Fruit fly (Drosophila melanogaster) whole organism, embryonic: ENCODE measurements around the gene UQCR-C2.

Experiments used
- Atf-2 ChIP-seq: fragments of 200-800 bp; sonication (Bioruptor generic); optimal IDR thresholded peaks from 2 replicates; lab custom pipeline; 2016; ENCODE audit warnings: missing biosample characterization, missing genetic modification characterization
- Atf6 ChIP-seq: fragments of 200-800 bp; sonication (Bioruptor generic); IDR thresholded peaks from 2 replicates; pipeline ENCODE4 v1.3.6; 2022; ENCODE audit warnings: missing biosample characterization, missing genetic modification characterization
- Blimp-1 ChIP-seq: fragments of 200-800 bp; sonication (Bioruptor generic); optimal IDR thresholded peaks from 3 replicates; lab custom pipeline; 2018; ENCODE audit warnings: missing biosample characterization, missing genetic modification characterization, mild to moderate bottlenecking, moderate library complexity, missing genetic modification reagents
- CG10209 ChIP-seq: fragments of 200-800 bp; sonication (Bioruptor generic); optimal IDR thresholded peaks from 3 replicates; lab custom pipeline; 2017; ENCODE audit warnings: missing biosample characterization, mild to moderate bottlenecking, missing genetic modification characterization, missing genetic modification reagents
- CG11695 ChIP-seq: fragments of 200-800 bp; sonication (Bioruptor generic); IDR thresholded peaks from 3 replicates; pipeline ENCODE4 v1.3.6; 2022; ENCODE audit warnings: missing biosample characterization, missing genetic modification characterization
- CG12104 ChIP-seq: fragments of 200-800 bp; sonication (Bioruptor generic); optimal IDR thresholded peaks from 3 replicates; lab custom pipeline; 2016; ENCODE audit warnings: missing biosample characterization, missing genetic modification characterization
- CG12659 ChIP-seq: fragments of 200-800 bp; sonication (Bioruptor generic); optimal IDR thresholded peaks from 3 replicates; lab custom pipeline; 2017; ENCODE audit warnings: mild to moderate bottlenecking, missing biosample characterization, missing genetic modification reagents, missing genetic modification characterization
- CG15696 ChIP-seq: fragments of 200-800 bp; sonication (Bioruptor generic); optimal IDR thresholded peaks from 2 replicates; lab custom pipeline; 2019; ENCODE audit warnings: missing biosample characterization, mild to moderate bottlenecking, missing genetic modification characterization, moderate library complexity
- CG16813 ChIP-seq: fragments of 200-800 bp; sonication (Bioruptor generic); IDR thresholded peaks from 3 replicates; pipeline ENCODE4 v1.3.6; 2022; ENCODE audit warnings: missing biosample characterization, missing genetic modification characterization; ENCODE audit not compliant: partially characterized antibody
- CG17359 ChIP-seq: fragments of 200-800 bp; sonication (Bioruptor generic); optimal IDR thresholded peaks from 3 replicates; lab custom pipeline; 2018; ENCODE audit warnings: missing biosample characterization, mild to moderate bottlenecking, missing genetic modification characterization, moderate library complexity
- CG17829 ChIP-seq: fragments of 200-800 bp; optimal IDR thresholded peaks from 2 replicates; lab custom pipeline; 2019; ENCODE audit warnings: missing biosample characterization, mild to moderate bottlenecking, missing genetic modification characterization, moderate library complexity
- CG18262 ChIP-seq: fragments of 200-800 bp; optimal IDR thresholded peaks from 3 replicates; lab custom pipeline; 2019; ENCODE audit warnings: missing biosample characterization, mild to moderate bottlenecking, missing genetic modification characterization, moderate library complexity
- CG18764 ChIP-seq: fragments of 200-800 bp; sonication (Bioruptor generic); optimal IDR thresholded peaks from 3 replicates; lab custom pipeline; 2016; ENCODE audit warnings: missing biosample characterization, missing genetic modification characterization
- CG2678 ChIP-seq: fragments of 200-800 bp; sonication (Bioruptor generic); optimal IDR thresholded peaks from 3 replicates; lab custom pipeline; 2019; ENCODE audit warnings: missing biosample characterization, mild to moderate bottlenecking, missing genetic modification characterization, moderate library complexity
- CG30020 ChIP-seq: fragments of 200-800 bp; optimal IDR thresholded peaks from 2 replicates; lab custom pipeline; 2019; ENCODE audit warnings: missing biosample characterization, mild to moderate bottlenecking, missing genetic modification characterization, moderate library complexity
- CG30403 ChIP-seq: fragments of 200-800 bp; sonication (Bioruptor generic); optimal IDR thresholded peaks from 3 replicates; lab custom pipeline; 2016; ENCODE audit warnings: missing biosample characterization, missing genetic modification characterization
- CG3407 ChIP-seq: fragments of 200-800 bp; sonication (Bioruptor generic); optimal IDR thresholded peaks from 2 replicates; lab custom pipeline; 2018; ENCODE audit warnings: missing biosample characterization, mild to moderate bottlenecking, missing genetic modification characterization
- CG4707 ChIP-seq: fragments of 200-800 bp; sonication (Bioruptor generic); optimal IDR thresholded peaks from 2 replicates; lab custom pipeline; 2018; ENCODE audit warnings: missing biosample characterization, mild to moderate bottlenecking, missing genetic modification characterization, moderate library complexity
- CG7839 ChIP-seq: fragments of 200-800 bp; sonication (Bioruptor generic); optimal IDR thresholded peaks from 3 replicates; lab custom pipeline; 2018; ENCODE audit warnings: missing biosample characterization, mild to moderate bottlenecking, missing genetic modification characterization, moderate library complexity
- CG8924 ChIP-seq: fragments of 200-800 bp; optimal IDR thresholded peaks from 3 replicates; lab custom pipeline; 2019; ENCODE audit warnings: missing biosample characterization, mild to moderate bottlenecking, missing genetic modification characterization, moderate library complexity
- CHES-1-like ChIP-seq: fragments of 200-800 bp; sonication (Bioruptor generic); optimal IDR thresholded peaks from 2 replicates; lab custom pipeline; 2016; ENCODE audit warnings: missing biosample characterization, missing genetic modification characterization
- CTCF ChIP-seq: fragments of 200-800 bp; sonication (Bioruptor generic); optimal IDR thresholded peaks from 2 replicates; lab custom pipeline; 2017; ENCODE audit warnings: missing biosample characterization, mild to moderate bottlenecking, missing genetic modification characterization, moderate library complexity
- CrebB ChIP-seq: fragments of 200-800 bp; sonication (Bioruptor generic); optimal IDR thresholded peaks from 3 replicates; lab custom pipeline; 2018; ENCODE audit warnings: missing biosample characterization, mild to moderate bottlenecking, missing genetic modification characterization
- D ChIP-seq, 2 experiments: fragments of 200-800 bp in 1 of 2; fragments of >200 bp in 1 of 2; sonication (Bioruptor generic) in 1 of 2; optimal IDR thresholded peaks; 2 replicates in 1 of 2; 3 replicates in 1 of 2; lab custom pipeline; 2017; ENCODE audit warnings: mild to moderate bottlenecking in 1 of 2, missing biosample characterization in 1 of 2, missing genetic modification characterization in 1 of 2, missing genetic modification reagents in 1 of 2
- Drgx ChIP-seq: fragments of 200-800 bp; sonication (Bioruptor generic); IDR thresholded peaks from 2 replicates; pipeline ENCODE4 v1.3.6; 2022; ENCODE audit warnings: missing biosample characterization, missing genetic modification characterization
- Fer3 ChIP-seq: fragments of 200-800 bp; sonication (Bioruptor generic); optimal IDR thresholded peaks from 2 replicates; lab custom pipeline; 2018; ENCODE audit warnings: missing biosample characterization, mild to moderate bottlenecking, missing genetic modification characterization, moderate library complexity
- HLH3B ChIP-seq: fragments of 200-800 bp; sonication (Bioruptor generic); IDR thresholded peaks from 2 replicates; pipeline ENCODE4 v1.3.6; 2022; ENCODE audit warnings: missing biosample characterization, missing genetic modification characterization
- Med ChIP-seq: fragments of 200-800 bp; sonication (Bioruptor generic); peaks from one replicate; lab custom pipeline; 2016; ENCODE audit warnings: missing biosample characterization, missing genetic modification characterization, mild to moderate bottlenecking, inconsistent platforms, moderate library complexity
- Myb ChIP-seq: fragments of 200-800 bp; sonication (Bioruptor generic); optimal IDR thresholded peaks from 2 replicates; lab custom pipeline; 2016; ENCODE audit warnings: missing biosample characterization, missing genetic modification characterization
- NFAT ChIP-seq: fragments of 200-800 bp; sonication (Bioruptor generic); IDR thresholded peaks from 2 replicates; pipeline ENCODE4 v1.3.6; 2022; ENCODE audit warnings: missing biosample characterization, missing genetic modification characterization
- Nf-YC ChIP-seq: fragments of 200-800 bp; optimal IDR thresholded peaks from 3 replicates; lab custom pipeline; 2019; ENCODE audit warnings: missing biosample characterization, mild to moderate bottlenecking, missing genetic modification characterization, moderate library complexity
- Pdp1 ChIP-seq, 2 experiments: fragments of 200-800 bp; sonication (Bioruptor generic); optimal IDR thresholded peaks; 3 replicates each; lab custom pipeline; 2016; ENCODE audit warnings: missing biosample characterization in 2 of 2, missing genetic modification characterization in 2 of 2, mild to moderate bottlenecking in 1 of 2, moderate library complexity in 1 of 2
- Poxn ChIP-seq: fragments of 200-800 bp; sonication (Bioruptor generic); IDR thresholded peaks from 2 replicates; pipeline ENCODE4 v1.3.6; 2022; ENCODE audit warnings: missing biosample characterization, missing genetic modification characterization
- Side ChIP-seq: fragments of 200-800 bp; sonication (Bioruptor generic); optimal IDR thresholded peaks from 2 replicates; lab custom pipeline; 2016; ENCODE audit warnings: missing biosample characterization, missing genetic modification characterization
- Sry-δ ChIP-seq: fragments of 200-800 bp; sonication (Bioruptor generic); optimal IDR thresholded peaks from 2 replicates; lab custom pipeline; 2016; ENCODE audit warnings: missing biosample characterization, missing genetic modification characterization
- YL-1 ChIP-seq: fragments of 200-800 bp; sonication (Bioruptor generic); optimal IDR thresholded peaks from 3 replicates; lab custom pipeline; 2017; ENCODE audit warnings: missing biosample characterization, mild to moderate bottlenecking, missing genetic modification characterization
- croc ChIP-seq: fragments of 200-800 bp; sonication (Bioruptor generic); conservative IDR thresholded peaks from 3 replicates; pipeline ENCODE4 v1.3.6; 2022; ENCODE audit warnings: missing biosample characterization, missing genetic modification characterization
- crol ChIP-seq: fragments of 200-800 bp; sonication (Bioruptor generic); IDR thresholded peaks from 2 replicates; pipeline ENCODE4 v1.3.6; 2022; ENCODE audit warnings: missing biosample characterization, missing genetic modification characterization
- dysf ChIP-seq: fragments of 200-800 bp; sonication (Bioruptor generic); IDR thresholded peaks from 3 replicates; pipeline ENCODE4 v1.3.6; 2022; ENCODE audit warnings: missing biosample characterization, missing genetic modification characterization
- exex ChIP-seq: fragments of 200-800 bp; sonication (Bioruptor generic); optimal IDR thresholded peaks from 4 replicates; lab custom pipeline; 2018; ENCODE audit warnings: missing biosample characterization, mild to moderate bottlenecking, missing genetic modification characterization, moderate library complexity
- ftz-f1 ChIP-seq: fragments of 200-800 bp; sonication (Bioruptor generic); optimal IDR thresholded peaks from 2 replicates; lab custom pipeline; 2016; ENCODE audit warnings: missing biosample characterization, missing genetic modification characterization
- gce ChIP-seq: fragments of 200-800 bp; sonication (Bioruptor generic); IDR thresholded peaks from 3 replicates; pipeline ENCODE4 v1.3.6; 2022; ENCODE audit warnings: missing biosample characterization, missing genetic modification characterization
- gfzf ChIP-seq: fragments of 200-800 bp; sonication (Bioruptor generic); optimal IDR thresholded peaks from 2 replicates; lab custom pipeline; 2016; ENCODE audit warnings: missing biosample characterization, mild to moderate bottlenecking, missing genetic modification characterization, moderate library complexity
- grau ChIP-seq: fragments of 200-800 bp; optimal IDR thresholded peaks from 3 replicates; lab custom pipeline; 2019; ENCODE audit warnings: missing biosample characterization, mild to moderate bottlenecking, missing genetic modification characterization, moderate library complexity
- pfk ChIP-seq: fragments of 200-800 bp; sonication (Bioruptor generic); optimal IDR thresholded peaks from 2 replicates; lab custom pipeline; 2018; ENCODE audit warnings: missing biosample characterization, mild to moderate bottlenecking, missing genetic modification characterization, moderate library complexity
- pros ChIP-seq: fragments of 200-800 bp; sonication (Bioruptor generic); optimal IDR thresholded peaks from 3 replicates; lab custom pipeline; 2019; ENCODE audit warnings: missing biosample characterization, mild to moderate bottlenecking, missing genetic modification characterization, moderate library complexity
- rib ChIP-seq: fragments of 200-800 bp; sonication (Bioruptor generic); IDR thresholded peaks from 2 replicates; pipeline ENCODE4 v1.3.6; 2022; ENCODE audit warnings: missing biosample characterization, missing genetic modification characterization
- sens ChIP-seq: fragments of 200-800 bp; sonication (Bioruptor generic); peaks from one replicate; lab custom pipeline; 2016; ENCODE audit warnings: missing biosample characterization, missing genetic modification characterization
- ssp ChIP-seq: fragments of 200-800 bp; sonication (Bioruptor generic); IDR thresholded peaks from 2 replicates; pipeline ENCODE4 v1.3.6; 2022; ENCODE audit warnings: missing biosample characterization, missing genetic modification characterization
- unc-4 ChIP-seq: fragments of 200-800 bp; sonication (Bioruptor generic); IDR thresholded peaks from 2 replicates; pipeline ENCODE4 v1.3.6; 2022; ENCODE audit warnings: missing biosample characterization, missing genetic modification characterization; ENCODE audit not compliant: partially characterized antibody

The UQCR-C2 gene

dm6 chr3L:16581201-16581705, 2.7 kb upstream of the UQCR-C2 start, which contains the start of gene Smn (continued):
- TF ChIP-seq CrebB (tag; lab: Kevin White, UChicago) (no peak), CG8924 (tag; lab: Kevin White, UChicago) (peak; percentile 58), CG3407 (GFP tag; lab: Kevin White, UChicago) (peak; percentile 34), Nf-YC (peak; percentile 21), gfzf (GFP tag; lab: Kevin White, UChicago) (peak; percentile 22), Poxn (peak; percentile 46; the same call in 1 of the 2 replicates), CG4707 (GFP tag; lab: Kevin White, UChicago) (no peak), Atf6 (GFP tag; lab: Robert Waterston, UW) (no peak), CG10209 (GFP tag; lab: Kevin White, UChicago) (peak; percentile 24), Atf-2 (GFP tag; lab: Kevin White, UChicago) (no peak), NFAT (GFP tag; lab: Robert Waterston, UW) (peak; percentile 43; the same call in 1 of the 2 replicates), CG12104 (peak; percentile 11), CG30020 (tag; lab: Kevin White, UChicago) (peak; percentile 31), croc (no peak), Sry-δ (peak; percentile 85), CG17359 (tag; lab: Kevin White, UChicago) (peak; percentile 19), ftz-f1 (GFP tag; lab: Kevin White, UChicago) (no peak), CG18262 (peak; percentile 36), Pdp1 (GFP tag; optimal IDR thresholded peaks at IDR 0.05; lab: Kevin White, UChicago) (peak; percentile 5 to 50), Side (GFP tag; lab: Kevin White, UChicago) (peak; percentile 67), CG2678 (tag; lab: Kevin White, UChicago) (peak; percentile 59), CG12659 (GFP tag; lab: Kevin White, UChicago) (peak; percentile 81), Myb (peak; percentile 55), pros (GFP tag; lab: Kevin White, UChicago) (no peak), Drgx (GFP tag; lab: Robert Waterston, UW) (peak; percentile 13; the same call in 1 of the 2 replicates), Fer3 (tag; lab: Kevin White, UChicago) (peak; percentile 17), sens (GFP tag; lab: Kevin White, UChicago) (peak; percentile 90), grau (tag; lab: Kevin White, UChicago) (peak; percentile 53), YL-1 (peak; percentile 17), CG11695 (GFP tag; lab: Robert Waterston, UW) (no peak), ssp (GFP tag; lab: Robert Waterston, UW) (peak; percentile 36; the same call in 1 of the 2 replicates), Med (peak; percentile 88), CG17829 (tag; lab: Kevin White, UChicago) (peak; percentile 43), rib (no peak), CG30403 (GFP tag; lab: Kevin White, UChicago) (peak; percentile 72), CG7839 (tag; lab: Kevin White, UChicago) (peak; percentile 40), CG18764 (peak; percentile 10), unc-4 (peak; percentile 77), CTCF (peak; percentile 26), CHES-1-like (peak; percentile 78), Blimp-1 (GFP tag; lab: Kevin White, UChicago) (peak; percentile 18), CG16813 (GFP tag; lab: Robert Waterston, UW) (peak; percentile 90), gce (GFP tag; lab: Robert Waterston, UW) (no peak), dysf (no peak), D (optimal IDR thresholded peaks at IDR 0.05; lab: Kevin White, UChicago) (no peak), D (GFP tag; optimal IDR thresholded peaks at IDR 0.05; lab: Kevin White, UChicago) (no peak), pfk (no peak), exex (tag; lab: Kevin White, UChicago) (no peak), CG15696 (tag; lab: Kevin White, UChicago) (peak; percentile 21), crol (GFP tag; lab: Robert Waterston, UW) (no peak), HLH3B (GFP tag; lab: Robert Waterston, UW) (no peak)
